In genomic region chr2L:19165998-19166397, dm6 we compare ENCODE assay signal across 1 fruit fly cellular context.
A peak's percentile ranks its signal among the peaks of the same experiment; 100 is the strongest.
TF ChIP-seq lines count a peak whose summit lies in the region.

No protein-coding gene starts in this region.

TF ChIP-seq in whole organism, embryonic, 481 proteins besides CTCF, POLR2A, EP300 and RAD21 (continued from another document):
- no peak for TF ChIP-seq CG8290 (GFP tag; optimal IDR thresholded peaks at IDR 0.05; lab: Kevin White, UChicago)
- peak in 1 of 2 experiments; percentile 61 for TF ChIP-seq CG8290 (tag; optimal IDR thresholded peaks at IDR 0.05; lab: Kevin White, UChicago)
- peak; percentile 78; the same call in 2 of the 4 replicates for TF ChIP-seq chinmo (GFP tag; IDR thresholded peaks at IDR 0.05; lab: Robert Waterston, UW; ENCODE audit: partially characterized antibody)
- peak; percentile 94 for TF ChIP-seq CG15479 (GFP tag; optimal IDR thresholded peaks at IDR 0.05; lab: Kevin White, UChicago)
- TF ChIP-seq abd-A (tag; optimal IDR thresholded peaks at IDR 0.05; lab: Kevin White, UChicago): peak; percentile 8
- peak; percentile 6; the same call in 1 of the 2 replicates for TF ChIP-seq CG17612 (GFP tag; IDR thresholded peaks at IDR 0.05; lab: Robert Waterston, UW)
- TF ChIP-seq oc (tag; optimal IDR thresholded peaks at IDR 0.05; lab: Kevin White, UChicago): peak; percentile 58
- TF ChIP-seq CG12219 (GFP tag; optimal IDR thresholded peaks at IDR 0.05; lab: Kevin White, UChicago): peak; percentile 14
- peak; percentile 11 for TF ChIP-seq trem (tag; optimal IDR thresholded peaks at IDR 0.05; lab: Kevin White, UChicago)
- TF ChIP-seq org-1 (GFP tag; optimal IDR thresholded peaks at IDR 0.05; lab: Kevin White, UChicago): no peak
- no peak for TF ChIP-seq Gsc (GFP tag; IDR thresholded peaks at IDR 0.05; lab: Robert Waterston, UW)
- TF ChIP-seq Eip74EF (GFP tag; optimal IDR thresholded peaks at IDR 0.05; lab: Kevin White, UChicago): peak in 1 of 2 experiments; percentile 26
- peak; percentile 61; the same call in 2 of the 3 replicates for TF ChIP-seq Aef1 (GFP tag; IDR thresholded peaks at IDR 0.05; lab: Robert Waterston, UW)
- peak; percentile 17; the same call in 1 of the 2 replicates for TF ChIP-seq Bgb (GFP tag; IDR thresholded peaks at IDR 0.05; lab: Robert Waterston, UW; ENCODE audit: partially characterized antibody)
- peak; percentile 5 for TF ChIP-seq CG9437 (GFP tag; optimal IDR thresholded peaks at IDR 0.05; lab: Kevin White, UChicago)
- peak; percentile 12 for TF ChIP-seq CG8924 (tag; optimal IDR thresholded peaks at IDR 0.05; lab: Kevin White, UChicago)
- TF ChIP-seq Ada2b (GFP tag; IDR thresholded peaks at IDR 0.05; lab: Robert Waterston, UW): 0 out of 2 replicates have a peak, but pooled peaks have one; percentile 10
- peak; percentile 100 for TF ChIP-seq sr (GFP tag; IDR thresholded peaks at IDR 0.05; lab: Robert Waterston, UW)
- no peak for TF ChIP-seq Opbp (GFP tag; IDR thresholded peaks at IDR 0.05; lab: Robert Waterston, UW; ENCODE audit: partially characterized antibody)
- peak in 1 of 3 experiments; percentile 67 for TF ChIP-seq lola (GFP tag; optimal IDR thresholded peaks at IDR 0.05; lab: Kevin White, UChicago)
- peak; percentile 75 for TF ChIP-seq slp2 (GFP tag; optimal IDR thresholded peaks at IDR 0.05; lab: Kevin White, UChicago)
- peak; percentile 59; the same call in 2 of the 3 replicates for TF ChIP-seq CG6175 (GFP tag; IDR thresholded peaks at IDR 0.05; lab: Robert Waterston, UW)
- TF ChIP-seq CG11560 (tag; IDR thresholded peaks at IDR 0.05; lab: Robert Waterston, UW): no peak
- TF ChIP-seq CG5180 (GFP tag; optimal IDR thresholded peaks at IDR 0.05; lab: Kevin White, UChicago): peak; percentile 68
- no peak for TF ChIP-seq unpg (GFP tag; optimal IDR thresholded peaks at IDR 0.05; lab: Kevin White, UChicago)
- peak; percentile 11 for TF ChIP-seq Dek (tag; optimal IDR thresholded peaks at IDR 0.05; lab: Kevin White, UChicago)
- peak; percentile 7 for TF ChIP-seq CG17829 (tag; optimal IDR thresholded peaks at IDR 0.05; lab: Kevin White, UChicago)
- TF ChIP-seq nom (GFP tag; optimal IDR thresholded peaks at IDR 0.05; lab: Kevin White, UChicago): peak; percentile 21
- peak; percentile 56; the same call in 1 of the 2 replicates for TF ChIP-seq klu (GFP tag; IDR thresholded peaks at IDR 0.05; lab: Robert Waterston, UW)
- TF ChIP-seq ci (GFP tag; IDR thresholded peaks at IDR 0.05; lab: Robert Waterston, UW): 0 out of 3 replicates have a peak, but pooled peaks have one; percentile 29
- no peak for TF ChIP-seq pita (GFP tag; optimal IDR thresholded peaks at IDR 0.05; lab: Kevin White, UChicago)
- no peak for TF ChIP-seq Sin3A (optimal IDR thresholded peaks at IDR 0.05; lab: Kevin White, UChicago)
- no peak for TF ChIP-seq pzg (GFP tag; optimal IDR thresholded peaks at IDR 0.05; lab: Kevin White, UChicago)
- peak; percentile 83 for TF ChIP-seq CG13624 (GFP tag; optimal IDR thresholded peaks at IDR 0.05; lab: Kevin White, UChicago)
- peak; percentile 59 for TF ChIP-seq Med (GFP tag; lab: Kevin White, UChicago)
- TF ChIP-seq CG4360 (GFP tag; IDR thresholded peaks at IDR 0.05; lab: Robert Waterston, UW): peak; percentile 99
- TF ChIP-seq CG13287 (GFP tag; IDR thresholded peaks at IDR 0.05; lab: Robert Waterston, UW; ENCODE audit: partially characterized antibody): peak; percentile 43; the same call in 1 of the 2 replicates
- no peak for TF ChIP-seq Abd-B (GFP tag; optimal IDR thresholded peaks at IDR 0.05; lab: Kevin White, UChicago)
- 0 out of 3 replicates have a peak, but pooled peaks have one; percentile 11 for TF ChIP-seq CG11695 (GFP tag; IDR thresholded peaks at IDR 0.05; lab: Robert Waterston, UW)
- TF ChIP-seq CG8944 (GFP tag; optimal IDR thresholded peaks at IDR 0.05; lab: Kevin White, UChicago): no peak
- TF ChIP-seq sd (tag; optimal IDR thresholded peaks at IDR 0.05; lab: Kevin White, UChicago): peak; percentile 21
- TF ChIP-seq CG15514 (GFP tag; optimal IDR thresholded peaks at IDR 0.05; lab: Kevin White, UChicago): no peak
- peak; percentile 24 for TF ChIP-seq B-H2 (GFP tag; optimal IDR thresholded peaks at IDR 0.05; lab: Kevin White, UChicago)
- no peak for TF ChIP-seq MTF-1 (GFP tag; optimal IDR thresholded peaks at IDR 0.05; lab: Kevin White, UChicago; ENCODE audit: borderline replicate concordance)
- 0 out of 2 replicates have a peak, but pooled peaks have one; percentile 5 for TF ChIP-seq CG42726 (GFP tag; IDR thresholded peaks at IDR 0.05; lab: Robert Waterston, UW; ENCODE audit: partially characterized antibody)
- TF ChIP-seq br (optimal IDR thresholded peaks at IDR 0.05; lab: Kevin White, UChicago): no peak
- peak; percentile 22 for TF ChIP-seq sug (tag; optimal IDR thresholded peaks at IDR 0.05; lab: Kevin White, UChicago)
